Fruit fly (Drosophila melanogaster): ENCODE measurements around the gene tomboy20.

tomboy20 gene

DNA sequence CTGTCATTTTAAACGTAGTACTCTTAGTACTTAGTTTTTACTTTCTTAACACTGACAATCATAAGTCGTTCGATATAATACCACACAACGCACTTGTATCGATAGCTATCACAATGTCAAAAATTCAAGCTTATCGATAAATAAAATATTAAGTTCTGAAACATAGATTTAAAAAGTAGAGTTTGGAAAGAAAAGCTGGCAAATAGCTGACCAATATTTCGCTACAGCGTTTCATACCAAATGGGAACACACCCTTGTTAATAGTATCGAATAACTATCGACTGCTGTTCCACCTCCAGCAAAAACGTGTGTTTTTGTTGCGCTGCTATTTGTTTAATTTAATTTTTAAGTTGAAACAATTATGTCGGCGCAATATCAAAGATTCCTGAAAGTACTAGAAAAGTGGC, 39.4 kb downstream of the tomboy20 start, which contains the start of the genes pug, CG14683 and CG46459 (continued):
- TF ChIP-seq schlank (tag; optimal IDR thresholded peaks at IDR 0.05) (no peak), zen2 (GFP tag; IDR thresholded peaks at IDR 0.05; ENCODE audit: partially characterized antibody) (peak; percentile 94), ac (GFP tag; optimal IDR thresholded peaks at IDR 0.05) (no peak), her (GFP tag; optimal IDR thresholded peaks at IDR 0.05) (peak; percentile 46), CG7839 (tag; optimal IDR thresholded peaks at IDR 0.05) (no peak), nmo (GFP tag; optimal IDR thresholded peaks at IDR 0.05) (peak; percentile 63), CG34224 (GFP tag; IDR thresholded peaks at IDR 0.05; ENCODE audit: partially characterized antibody) (peak; percentile 98), ato (GFP tag; IDR thresholded peaks at IDR 0.05; ENCODE audit: partially characterized antibody) (peak; percentile 90), maf-S (GFP tag; optimal IDR thresholded peaks at IDR 0.05) (peak; percentile 41), CG10267 (tag; optimal IDR thresholded peaks at IDR 0.05) (peak; percentile 93), HLH4C (GFP tag; IDR thresholded peaks at IDR 0.05; ENCODE audit: partially characterized antibody) (peak; percentile 95), NC2β (GFP tag; optimal IDR thresholded peaks at IDR 0.05) (peak; percentile 2), CG12155 (GFP tag; optimal IDR thresholded peaks at IDR 0.05) (peak; percentile 31), crp (GFP tag; optimal IDR thresholded peaks at IDR 0.05) (peak in 1 of 2 experiments; percentile 65), Adf1 (GFP tag; IDR thresholded peaks at IDR 0.05) (no peak), twi (tag; optimal IDR thresholded peaks at IDR 0.05) (peak; percentile 5), Doc3 (GFP tag; IDR thresholded peaks at IDR 0.05; ENCODE audit: partially characterized antibody) (peak; percentile 96), en (GFP tag; optimal IDR thresholded peaks at IDR 0.05) (peak; percentile 20), tx (GFP tag; optimal IDR thresholded peaks at IDR 0.05) (peak; percentile 18), CG13775 (GFP tag; optimal IDR thresholded peaks at IDR 0.05) (peak; percentile 25), ase (GFP tag; IDR thresholded peaks at IDR 0.05) (no peak), MTF-1 (GFP tag; optimal IDR thresholded peaks at IDR 0.05; ENCODE audit: borderline replicate concordance) (no peak), sens (GFP tag) (peak; percentile 91), row (GFP tag; IDR thresholded peaks at IDR 0.05) (peak; percentile 72), slbo (GFP tag; IDR thresholded peaks at IDR 0.05) (peak; percentile 57), CG14441 (GFP tag; IDR thresholded peaks at IDR 0.05) (peak; percentile 39; the same call in 1 of the 2 replicates), pzg (GFP tag; optimal IDR thresholded peaks at IDR 0.05) (peak; percentile 68), CG9876 (GFP tag; optimal IDR thresholded peaks at IDR 0.05) (peak; percentile 27), tin (GFP tag; optimal IDR thresholded peaks at IDR 0.05) (peak; percentile 36), Xbp1 (GFP tag; optimal IDR thresholded peaks at IDR 0.05) (peak; percentile 38), unpg (GFP tag; optimal IDR thresholded peaks at IDR 0.05) (peak; percentile 44), ERR (GFP tag; optimal IDR thresholded peaks at IDR 0.05) (peak; percentile 50), CG18262 (tag; optimal IDR thresholded peaks at IDR 0.05) (peak; percentile 26)

dm6 chr3R:10688835-10689234, 46.9 kb downstream of the tomboy20 start:
- TF ChIP-seq CG10147 (GFP tag; optimal IDR thresholded peaks at IDR 0.05) (peak; percentile 46), Dfd (GFP tag; optimal IDR thresholded peaks at IDR 0.05) (no peak), Hmr (GFP tag; optimal IDR thresholded peaks at IDR 0.05) (peak; percentile 48), gsb (GFP tag; IDR thresholded peaks at IDR 0.05) (peak; percentile 45), Drgx (GFP tag; IDR thresholded peaks at IDR 0.05) (peak; percentile 52), CG6689 (GFP tag; IDR thresholded peaks at IDR 0.05) (peak; percentile 59), bbx (GFP tag; IDR thresholded peaks at IDR 0.05; ENCODE audit: partially characterized antibody) (no peak), gce (GFP tag; IDR thresholded peaks at IDR 0.05) (peak; percentile 60; the same call in 1 of the 3 replicates), CG32767 (GFP tag; IDR thresholded peaks at IDR 0.05) (no peak), CG1832 (GFP tag; optimal IDR thresholded peaks at IDR 0.05) (no peak), CG14441 (GFP tag; IDR thresholded peaks at IDR 0.05) (peak; percentile 53), az2 (GFP tag; optimal IDR thresholded peaks at IDR 0.05) (peak; percentile 10), croc (GFP tag; conservative IDR thresholded peaks at IDR 0.05) (peak; percentile 16; the same call in 1 of the 3 replicates), CG13424 (tag; optimal IDR thresholded peaks at IDR 0.05) (peak; percentile 12), Awh (GFP tag; IDR thresholded peaks at IDR 0.05) (peak; percentile 61; the same call in 1 of the 2 replicates), C15 (GFP tag; IDR thresholded peaks at IDR 0.05) (0 out of 3 replicates have a peak, but pooled peaks have one; percentile 17), E2f1 (GFP tag; IDR thresholded peaks at IDR 0.05) (0 out of 2 replicates have a peak, but pooled peaks have one; percentile 28), bab2 (GFP tag; optimal IDR thresholded peaks at IDR 0.05) (peak; percentile 4), Bgb (GFP tag; IDR thresholded peaks at IDR 0.05; ENCODE audit: partially characterized antibody) (no peak), trh (GFP tag; optimal IDR thresholded peaks at IDR 0.05) (no peak)

All from whole organism, embryonic.